Worm (Caenorhabditis elegans) whole organism, young adult: Measurements from ENCODE around the gene hot-6.

Source experiments
- B0261.1 ChIP-seq: sonication (generic microtip); optimal IDR thresholded peaks from 2 replicates; lab custom pipeline; 2016; ENCODE audit warnings: mild to moderate bottlenecking, missing genetic modification characterization, moderate library complexity, missing compliant biosample characterization
- Y56A3A.18 ChIP-seq: fragments of 200-800 bp; sonication (Bioruptor generic); IDR thresholded peaks from 2 replicates; pipeline ENCODE4 v1.3.6; 2022; ENCODE audit warnings: missing genetic modification reagents, missing genetic modification characterization, missing compliant biosample characterization
- ceh-58 ChIP-seq: fragments of 200-800 bp; sonication (Bioruptor generic); IDR thresholded peaks from 2 replicates; pipeline ENCODE4 v1.3.6; 2022; ENCODE audit warnings: missing genetic modification characterization, missing compliant biosample characterization
- ets-4 ChIP-seq: fragments of 200-800 bp; sonication (Bioruptor generic); optimal IDR thresholded peaks from 2 replicates; lab custom pipeline; 2018; ENCODE audit warnings: mild to moderate bottlenecking, missing genetic modification characterization, missing compliant biosample characterization
- hsf-1 ChIP-seq: fragments of 200-800 bp; sonication (Bioruptor generic); IDR thresholded peaks from 2 replicates; pipeline ENCODE4 v1.3.6; 2022; ENCODE audit warnings: missing genetic modification reagents, missing genetic modification characterization, missing compliant biosample characterization
- lin-35 ChIP-seq, 3 experiments: fragments of 150-350 bp in 2 of 3; sonication (generic microtip) in 1 of 3; optimal IDR thresholded peaks; 2 replicates each; lab custom pipeline; 2014 to 2018; ENCODE audit warnings: missing biosample characterization in 3 of 3, missing genetic modification characterization in 3 of 3, missing genetic modification reagents in 3 of 3
- mcd-1 ChIP-seq: fragments of 200-800 bp; sonication (Bioruptor generic); IDR thresholded peaks from 2 replicates; pipeline ENCODE4 v1.3.6; 2022; ENCODE audit warnings: missing genetic modification reagents, missing genetic modification characterization, missing compliant biosample characterization
- nhr-179 ChIP-seq: sonication (generic microtip); optimal IDR thresholded peaks from 2 replicates; lab custom pipeline; 2016; ENCODE audit warnings: mild to moderate bottlenecking, missing genetic modification characterization, missing compliant biosample characterization
- pha-4 ChIP-seq: fragments of 150-350 bp; sonication (generic microtip); optimal IDR thresholded peaks from 2 replicates; lab custom pipeline; 2014; ENCODE audit warnings: missing biosample characterization, missing genetic modification reagents, missing genetic modification characterization
- rcor-1 ChIP-seq: fragments of 200-800 bp; sonication (Bioruptor generic); IDR thresholded peaks from 2 replicates; pipeline ENCODE4 v1.3.6; 2022; ENCODE audit warnings: missing genetic modification reagents, missing genetic modification characterization, missing compliant biosample characterization
- sdz-38 ChIP-seq: sonication (generic microtip); optimal IDR thresholded peaks from 2 replicates; lab custom pipeline; 2016; ENCODE audit warnings: missing genotype, missing genetic modification characterization, missing compliant biosample characterization
- tbp1 ChIP-seq: fragments of 200-800 bp; sonication (Bioruptor generic); optimal IDR thresholded peaks from 2 replicates; lab custom pipeline; 2018; ENCODE audit warnings: mild to moderate bottlenecking, missing genetic modification characterization, missing compliant biosample characterization

DNA sequence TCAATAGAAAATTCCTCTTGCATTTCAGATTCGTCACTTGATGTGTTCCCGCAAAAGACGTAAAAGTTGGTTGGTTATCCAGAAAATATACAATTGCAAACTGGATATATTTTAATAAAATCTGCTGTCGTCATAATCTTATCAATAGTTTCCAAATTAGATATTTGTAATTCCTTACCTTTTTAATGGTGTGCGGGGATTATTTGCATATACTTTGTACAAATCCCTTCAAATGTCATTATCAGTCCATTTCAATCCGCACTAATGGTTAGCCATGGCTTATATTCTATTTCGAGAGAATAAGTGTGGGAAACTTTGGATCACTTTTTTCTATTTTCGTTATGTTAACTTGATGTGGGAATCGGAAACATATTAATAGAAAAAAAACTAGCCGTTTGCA is 18.6 kb downstream of the hot-6 start:
- TF ChIP-seq nhr-179 (tag; lab: Kevin White, UChicago) (no peak), sdz-38 (no peak), rcor-1 (GFP tag; lab: Robert Waterston, UW) (no peak), mcd-1 (GFP tag; lab: Robert Waterston, UW) (no peak), lin-35 (GFP tag; optimal IDR thresholded peaks at IDR 0.05; lab: Kevin White, UChicago) (no peak), Y56A3A.18 (GFP tag; lab: Robert Waterston, UW) (no peak), tbp1 (GFP tag; lab: Kevin White, UChicago) (no peak), ets-4 (GFP tag; lab: Kevin White, UChicago) (no peak), hsf-1 (GFP tag; lab: Robert Waterston, UW) (no peak), B0261.1 (tag; lab: Kevin White, UChicago) (no peak), pha-4 (no peak), ceh-58 (GFP tag; lab: Robert Waterston, UW) (no peak)
